Fruit fly (Drosophila melanogaster): Measurements from ENCODE around the gene Jhbp14.

DNA sequence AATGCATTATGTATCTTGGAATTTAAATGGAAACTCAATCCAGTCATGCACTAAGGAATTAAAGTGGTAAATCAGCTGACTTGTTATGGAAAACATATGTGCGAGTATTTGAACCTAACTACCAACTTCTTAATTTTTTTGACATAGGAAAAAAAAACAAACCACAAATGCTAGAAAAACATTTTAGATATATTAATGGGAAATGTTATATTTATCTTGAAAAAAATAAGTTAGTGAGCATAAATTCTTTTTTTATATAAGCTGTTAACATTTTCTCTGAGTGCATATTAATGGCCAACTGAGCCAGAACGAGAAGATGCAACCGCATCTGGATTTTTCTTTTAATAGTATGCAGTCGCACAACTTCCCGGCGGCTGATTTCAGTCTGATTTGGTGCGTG, 14.9 kb downstream of the Jhbp14 start:
- TF ChIP-seq Hr39 (GFP tag; optimal IDR thresholded peaks at IDR 0.05) (no peak), net (GFP tag; optimal IDR thresholded peaks at IDR 0.05) (no peak), ss (GFP tag; optimal IDR thresholded peaks at IDR 0.05) (peak in 1 of 2 experiments; percentile 7), topi (GFP tag; optimal IDR thresholded peaks at IDR 0.05) (no peak), CG16779 (tag; optimal IDR thresholded peaks at IDR 0.05) (no peak), CG6854 (GFP tag; optimal IDR thresholded peaks at IDR 0.05) (no peak)

Data from whole organism, prepupa.